Fruit fly (Drosophila melanogaster) S2 (cell line): ENCODE measurements around the gene CG42579.

ENCODE experiments used
- CG8478 ChIP-seq: fragments of >200 bp; optimal IDR thresholded peaks from 2 replicates; lab custom pipeline; 2018
- CTCF ChIP-seq, 2 experiments: fragments of >200 bp; optimal IDR thresholded peaks; 2 replicates each; lab custom pipeline; 2018

DNA sequence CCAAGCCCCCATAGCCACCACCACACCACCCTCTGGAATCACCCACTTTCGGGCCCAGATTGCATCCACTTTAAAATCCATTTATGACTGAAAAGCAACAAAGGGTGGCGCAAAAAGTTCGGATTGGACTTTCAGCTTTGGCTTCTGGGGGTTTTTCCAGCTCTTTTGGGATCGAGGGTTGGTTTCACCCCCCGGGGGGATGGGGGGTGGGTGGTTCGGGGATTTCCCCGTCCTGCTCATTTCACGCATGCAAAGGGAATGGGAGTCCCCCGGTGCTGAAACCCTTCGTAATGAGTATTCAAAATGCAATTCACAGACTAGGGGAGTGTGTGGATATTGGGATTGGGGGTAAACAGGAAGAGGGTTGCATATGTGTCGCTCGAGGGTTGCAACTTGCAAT lies 27.6 kb upstream of the CG42579 start:
- no peak for TF ChIP-seq CTCF (optimal IDR thresholded peaks at IDR 0.05; lab: Kevin White, UChicago)
- TF ChIP-seq CG8478 (lab: Kevin White, UChicago) = no peak
